Fruit fly (Drosophila melanogaster) whole organism, pupa: Measurements from ENCODE around the gene DCTN5-p25.

ENCODE experiments used
- CG10348 ChIP-seq: fragments of 200-800 bp; sonication (Bioruptor generic); IDR thresholded peaks from 2 replicates; pipeline ENCODE4 v1.3.6; 2022; ENCODE audit warnings: missing biosample characterization, missing genetic modification characterization
- CG12605 ChIP-seq: fragments of 200-800 bp; sonication (Bioruptor generic); IDR thresholded peaks from 2 replicates; pipeline ENCODE4 v1.3.6; 2022; ENCODE audit warnings: missing biosample characterization, missing genetic modification characterization
- CG13204 ChIP-seq: fragments of 200-800 bp; sonication (Bioruptor generic); optimal IDR thresholded peaks from 2 replicates; lab custom pipeline; 2018; ENCODE audit warnings: missing biosample characterization, mild to moderate bottlenecking, missing genetic modification characterization, moderate library complexity
- CG14655 ChIP-seq: fragments of 200-800 bp; sonication (Bioruptor generic); optimal IDR thresholded peaks from 3 replicates; lab custom pipeline; 2017; ENCODE audit warnings: mild to moderate bottlenecking, missing biosample characterization, missing genetic modification reagents, missing genetic modification characterization
- CG15710 ChIP-seq: fragments of 200-800 bp; sonication (Bioruptor generic); optimal IDR thresholded peaks from 2 replicates; lab custom pipeline; 2018; ENCODE audit warnings: missing biosample characterization, mild to moderate bottlenecking, missing genetic modification characterization, moderate library complexity
- CG17806 ChIP-seq: fragments of 200-800 bp; sonication (Bioruptor generic); optimal IDR thresholded peaks from 2 replicates; lab custom pipeline; 2018; ENCODE audit warnings: missing biosample characterization, mild to moderate bottlenecking, missing genetic modification characterization, moderate library complexity
- CG32121 ChIP-seq: fragments of 200-800 bp; sonication (Bioruptor generic); IDR thresholded peaks from 2 replicates; pipeline ENCODE4 v1.3.6; 2022; ENCODE audit warnings: missing biosample characterization, missing genetic modification characterization
- CG34367 ChIP-seq: fragments of 200-800 bp; sonication (Bioruptor generic); optimal IDR thresholded peaks from 2 replicates; lab custom pipeline; 2018; ENCODE audit warnings: missing biosample characterization, mild to moderate bottlenecking, missing genetic modification characterization
- CG4496 ChIP-seq: fragments of 200-800 bp; sonication (Bioruptor generic); IDR thresholded peaks from 3 replicates; pipeline ENCODE4 v1.3.6; 2022; ENCODE audit warnings: missing biosample characterization, missing genetic modification characterization
- CG8159 ChIP-seq: fragments of 200-800 bp; sonication (Bioruptor generic); optimal IDR thresholded peaks from 3 replicates; lab custom pipeline; 2018; ENCODE audit warnings: missing biosample characterization, mild to moderate bottlenecking, missing genetic modification characterization, moderate library complexity
- CG8301 ChIP-seq: fragments of 200-800 bp; sonication (Bioruptor generic); optimal IDR thresholded peaks from 2 replicates; lab custom pipeline; 2018; ENCODE audit warnings: missing biosample characterization, mild to moderate bottlenecking, missing genetic modification characterization
- CG9948 ChIP-seq: fragments of 200-800 bp; sonication (Bioruptor generic); optimal IDR thresholded peaks from 2 replicates; lab custom pipeline; 2018; ENCODE audit warnings: missing biosample characterization, mild to moderate bottlenecking, missing genetic modification characterization, moderate library complexity
- D1 ChIP-seq: fragments of 200-800 bp; sonication (Bioruptor generic); optimal IDR thresholded peaks from 2 replicates; lab custom pipeline; 2018; ENCODE audit warnings: missing biosample characterization, mild to moderate bottlenecking, missing genetic modification characterization, moderate library complexity
- EcR ChIP-seq: fragments of 200-800 bp; sonication (Bioruptor generic); optimal IDR thresholded peaks from 3 replicates; lab custom pipeline; 2019; ENCODE audit warnings: missing biosample characterization, missing genetic modification characterization, mild to moderate bottlenecking, moderate library complexity, missing genetic modification reagents
- Ets98B ChIP-seq: fragments of 200-800 bp; sonication (Bioruptor generic); IDR thresholded peaks from 2 replicates; pipeline ENCODE4 v1.3.6; 2022; ENCODE audit warnings: missing biosample characterization, missing genetic modification characterization
- Pif1A ChIP-seq: fragments of 200-800 bp; sonication (Bioruptor generic); optimal IDR thresholded peaks from 3 replicates; lab custom pipeline; 2016; ENCODE audit warnings: missing biosample characterization, missing genetic modification characterization
- Pif1B ChIP-seq: fragments of 200-800 bp; sonication (Bioruptor generic); optimal IDR thresholded peaks from 3 replicates; lab custom pipeline; 2016; ENCODE audit warnings: missing biosample characterization, missing genetic modification characterization
- Snoo ChIP-seq: fragments of 200-800 bp; sonication (Bioruptor generic); optimal IDR thresholded peaks from 3 replicates; lab custom pipeline; 2017; ENCODE audit warnings: missing biosample characterization, mild to moderate bottlenecking, missing genetic modification characterization, inconsistent platforms
- fd96Ca ChIP-seq: fragments of 200-800 bp; sonication (Bioruptor generic); IDR thresholded peaks from 3 replicates; pipeline ENCODE4 v1.3.6; 2022; ENCODE audit warnings: missing biosample characterization, missing genetic modification characterization
- gl ChIP-seq: fragments of 200-800 bp; sonication (Bioruptor generic); optimal IDR thresholded peaks from 2 replicates; lab custom pipeline; 2018; ENCODE audit warnings: missing biosample characterization, mild to moderate bottlenecking, missing genetic modification characterization
- rn ChIP-seq: fragments of 200-800 bp; sonication (Bioruptor generic); IDR thresholded peaks from 2 replicates; pipeline ENCODE4 v1.3.6; 2022; ENCODE audit warnings: missing biosample characterization, missing genetic modification characterization

The DCTN5-p25 gene

DNA sequence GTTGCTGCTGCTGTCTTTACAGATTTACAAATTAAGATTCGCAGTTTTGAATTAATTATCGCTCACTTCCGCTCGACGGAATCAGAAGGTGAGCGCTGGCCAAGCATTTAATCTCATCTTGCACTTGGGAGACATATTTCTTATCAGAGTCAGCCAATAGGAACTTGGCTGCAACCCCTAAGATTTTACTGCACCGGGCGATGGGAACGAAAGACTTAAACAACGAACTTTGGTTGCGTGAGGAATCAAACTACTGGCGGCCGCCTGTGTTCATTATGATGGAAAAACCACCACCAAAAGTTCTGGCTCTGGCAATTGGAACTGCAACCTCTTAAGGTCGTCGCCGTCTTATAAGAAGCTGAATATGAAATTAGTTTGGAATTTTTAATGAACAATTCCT is 38.2 kb downstream of the DCTN5-p25 start:
- TF ChIP-seq D1 (tag; lab: Kevin White, UChicago) (no peak), CG32121 (GFP tag; lab: Robert Waterston, UW) (no peak), Ets98B (GFP tag; lab: Robert Waterston, UW) (no peak), CG9948 (tag; lab: Kevin White, UChicago) (no peak), Pif1B (no peak), EcR (GFP tag; lab: Kevin White, UChicago) (no peak), CG10348 (no peak), rn (no peak), gl (tag; lab: Kevin White, UChicago) (no peak), CG8159 (no peak), Snoo (tag; lab: Kevin White, UChicago) (no peak), CG8301 (no peak), CG15710 (no peak)

DNA sequence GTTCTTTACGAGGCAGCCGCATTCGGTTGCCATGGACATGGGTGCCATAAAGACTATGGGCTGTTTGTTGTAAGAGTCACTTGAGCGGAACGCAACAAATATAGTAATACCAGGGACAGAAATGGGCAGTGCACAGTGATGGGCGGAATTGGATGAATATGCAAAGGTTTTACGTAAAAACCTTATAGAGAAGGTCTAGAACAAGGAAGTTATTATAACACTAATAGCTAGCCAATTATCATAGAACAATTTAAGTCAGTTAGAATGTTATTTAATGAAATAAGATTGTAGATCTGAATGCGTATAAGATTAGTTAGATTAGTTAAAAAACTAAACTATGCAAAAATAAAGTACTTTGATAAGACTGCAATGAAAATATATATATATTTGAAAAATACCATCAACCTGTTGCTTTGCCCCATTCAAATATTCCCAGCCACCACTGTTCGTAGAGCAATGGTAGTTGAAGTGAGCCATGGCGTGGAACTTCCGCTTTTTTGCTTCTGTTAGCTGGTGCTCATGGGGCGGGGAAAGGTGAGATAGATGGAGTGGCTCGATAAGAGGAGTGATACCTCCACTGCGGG is 47.4 kb downstream of the DCTN5-p25 start:
- TF ChIP-seq CG8301 (no peak), Pif1B (no peak), D1 (tag; lab: Kevin White, UChicago) (no peak), CG4496 (GFP tag; lab: Robert Waterston, UW) (0 out of 3 replicates have a peak, but pooled peaks have one; percentile 22), CG34367 (no peak), CG13204 (GFP tag; lab: Kevin White, UChicago) (no peak)
- TF ChIP-seq, all 21 proteins: peak for 1

DNA sequence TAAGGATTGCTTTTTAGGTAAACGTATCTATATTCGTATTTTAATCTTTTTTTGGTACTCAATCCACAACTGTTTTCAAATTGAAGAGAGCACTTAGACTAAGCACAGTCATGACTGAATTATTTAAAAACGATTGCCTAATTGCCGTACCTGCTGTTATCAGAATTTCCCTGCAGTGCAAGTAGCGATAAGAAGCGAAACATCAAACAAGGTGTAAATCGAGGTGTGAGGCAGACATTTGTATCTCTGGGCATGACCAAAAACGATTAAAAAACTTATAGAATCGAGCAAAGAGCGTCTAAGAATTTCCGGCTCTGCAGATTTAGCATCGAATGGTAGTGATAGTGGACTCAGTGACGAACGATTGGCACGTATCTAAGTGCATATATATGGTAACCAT is 49.6 kb downstream of the DCTN5-p25 start:
- TF ChIP-seq CG32121 (GFP tag; lab: Robert Waterston, UW): no peak
- no peak for TF ChIP-seq CG17806
- TF ChIP-seq CG8159: no peak
- TF ChIP-seq gl (tag; lab: Kevin White, UChicago): no peak
- TF ChIP-seq CG34367: no peak
- no peak for TF ChIP-seq CG14655 (GFP tag; lab: Kevin White, UChicago)
- no peak for TF ChIP-seq fd96Ca (GFP tag; lab: Robert Waterston, UW)
- TF ChIP-seq CG12605: no peak
- no peak for TF ChIP-seq CG13204 (GFP tag; lab: Kevin White, UChicago)
- no peak for TF ChIP-seq rn
- no peak for TF ChIP-seq D1 (tag; lab: Kevin White, UChicago)
- TF ChIP-seq Pif1A (GFP tag; lab: Kevin White, UChicago): no peak
- no peak for TF ChIP-seq CG8301
- TF ChIP-seq CG9948 (tag; lab: Kevin White, UChicago): no peak
- TF ChIP-seq Snoo (tag; lab: Kevin White, UChicago): no peak
- TF ChIP-seq Pif1B: no peak
- TF ChIP-seq Ets98B (GFP tag; lab: Robert Waterston, UW): no peak
- no peak for TF ChIP-seq EcR (GFP tag; lab: Kevin White, UChicago)
- no peak for TF ChIP-seq CG15710
- no peak for TF ChIP-seq CG10348
